Worm (Caenorhabditis elegans) whole organism, L3 larva: ENCODE data around the gene ubc-8.
"Not testable (repeated sequence)": the region's sequence is repeated elsewhere in the genome, so short reads cannot be mapped to it uniquely, and the experiment has no call there.

Experiments
- R02D3.7 ChIP-seq: fragments of 150-350 bp; optimal IDR thresholded peaks from 2 replicates; lab custom pipeline; 2014; ENCODE audit warnings: missing biosample characterization, missing genetic modification characterization
- ZK546.5 ChIP-seq: sonication (generic microtip); optimal IDR thresholded peaks from 2 replicates; lab custom pipeline; 2017; ENCODE audit warnings: missing biosample characterization, missing genetic modification characterization
- aly-2 ChIP-seq: fragments of 150-350 bp; optimal IDR thresholded peaks from 2 replicates; lab custom pipeline; 2014; ENCODE audit warnings: missing biosample characterization, missing genetic modification characterization
- ama-1 ChIP-seq: fragments of 150-350 bp; optimal IDR thresholded peaks from 2 replicates; lab custom pipeline; 2018
- ceh-16 ChIP-seq: sonication (generic microtip); optimal IDR thresholded peaks from 2 replicates; lab custom pipeline; 2017; ENCODE audit warnings: missing biosample characterization, missing genetic modification characterization
- ceh-28 ChIP-seq: fragments of 150-350 bp; optimal IDR thresholded peaks from 2 replicates; lab custom pipeline; 2014; ENCODE audit warnings: missing biosample characterization, missing genetic modification reagents, missing genetic modification characterization
- ceh-82 ChIP-seq: fragments of 150-350 bp; optimal IDR thresholded peaks from 2 replicates; lab custom pipeline; 2014; ENCODE audit warnings: missing biosample characterization, missing genetic modification characterization
- ceh-9 ChIP-seq: sonication (generic microtip); optimal IDR thresholded peaks from 2 replicates; lab custom pipeline; 2018; ENCODE audit warnings: missing biosample characterization, missing genetic modification characterization
- daf-12 ChIP-seq: fragments of 150-350 bp; optimal IDR thresholded peaks from 2 replicates; lab custom pipeline; 2014; ENCODE audit warnings: missing biosample characterization, missing genetic modification reagents, missing genetic modification characterization
- egl-27 ChIP-seq: sonication (generic microtip); optimal IDR thresholded peaks from 4 replicates; lab custom pipeline; 2017; ENCODE audit warnings: missing biosample characterization, missing genetic modification reagents, missing genetic modification characterization
- egl-5 ChIP-seq: fragments of 150-350 bp; optimal IDR thresholded peaks from 2 replicates; lab custom pipeline; 2017; ENCODE audit warnings: missing biosample characterization, missing genetic modification reagents, missing genetic modification characterization, inconsistent platforms
- elt-1 ChIP-seq: fragments of 150-350 bp; optimal IDR thresholded peaks from 2 replicates; lab custom pipeline; 2014; ENCODE audit warnings: missing biosample characterization, missing genetic modification characterization
- elt-2 ChIP-seq: sonication (generic microtip); optimal IDR thresholded peaks from 2 replicates; lab custom pipeline; 2016; ENCODE audit warnings: missing genetic modification reagents, mild to moderate bottlenecking, missing genetic modification characterization, missing compliant biosample characterization
- elt-3 ChIP-seq, 3 experiments: fragments of 150-350 bp in 1 of 3; sonication (generic microtip) in 2 of 3; optimal IDR thresholded peaks; 2 replicates in 2 of 3; 4 replicates in 1 of 3; lab custom pipeline; 2014 to 2017; ENCODE audit warnings: missing biosample characterization in 3 of 3, missing genetic modification characterization in 3 of 3
- eor-1 ChIP-seq, 2 experiments: fragments of 150-350 bp; optimal IDR thresholded peaks; 2 replicates each; lab custom pipeline; 2014 to 2018; ENCODE audit warnings: missing biosample characterization in 2 of 2, missing genetic modification characterization in 2 of 2
- fkh-10 ChIP-seq: sonication (generic microtip); optimal IDR thresholded peaks from 2 replicates; lab custom pipeline; 2017; ENCODE audit warnings: missing biosample characterization, missing genetic modification reagents, missing genetic modification characterization
- fkh-2 ChIP-seq: fragments of 150-350 bp; optimal IDR thresholded peaks from 2 replicates; lab custom pipeline; 2014; ENCODE audit warnings: missing biosample characterization, missing genetic modification reagents, missing genetic modification characterization
- fos-1 ChIP-seq: fragments of 150-350 bp; optimal IDR thresholded peaks from 2 replicates; lab custom pipeline; 2014; ENCODE audit warnings: missing biosample characterization, missing genetic modification characterization
- lin-15B ChIP-seq: fragments of 150-350 bp; optimal IDR thresholded peaks from 2 replicates; lab custom pipeline; 2014; ENCODE audit warnings: missing biosample characterization, missing genetic modification characterization
- lin-39 ChIP-seq: fragments of 150-350 bp; optimal IDR thresholded peaks from 2 replicates; lab custom pipeline; 2018; ENCODE audit warnings: missing biosample characterization, missing genetic modification reagents, missing genetic modification characterization
- mml-1 ChIP-seq: fragments of 150-350 bp; sonication (generic microtip); optimal IDR thresholded peaks from 3 replicates; lab custom pipeline; 2014; ENCODE audit warnings: missing biosample characterization, missing genetic modification characterization
- nfya-1 ChIP-seq: sonication (generic microtip); optimal IDR thresholded peaks from 2 replicates; lab custom pipeline; 2017; ENCODE audit warnings: missing genetic modification characterization, mild to moderate bottlenecking, missing compliant biosample characterization, antibody characterized with exemption, moderate library complexity; ENCODE audit not compliant: insufficient read depth
- nhr-11 ChIP-seq: fragments of 150-350 bp; optimal IDR thresholded peaks from 2 replicates; lab custom pipeline; 2014; ENCODE audit warnings: missing biosample characterization, missing genetic modification characterization
- nhr-12 ChIP-seq: fragments of 150-350 bp; optimal IDR thresholded peaks from 2 replicates; lab custom pipeline; 2014; ENCODE audit warnings: missing biosample characterization, missing genetic modification characterization
- nhr-23 ChIP-seq: fragments of 150-350 bp; optimal IDR thresholded peaks from 2 replicates; lab custom pipeline; 2014; ENCODE audit warnings: missing biosample characterization, missing genetic modification reagents, missing genetic modification characterization
- nhr-28 ChIP-seq: fragments of 150-350 bp; optimal IDR thresholded peaks from 2 replicates; lab custom pipeline; 2014; ENCODE audit warnings: missing biosample characterization, missing genetic modification characterization
- nhr-67 ChIP-seq: fragments of 150-350 bp; optimal IDR thresholded peaks from 2 replicates; lab custom pipeline; 2014; ENCODE audit warnings: missing biosample characterization, missing genetic modification characterization
- nhr-76 ChIP-seq: fragments of 150-350 bp; sonication (generic microtip); optimal IDR thresholded peaks from 5 replicates; lab custom pipeline; 2014; ENCODE audit warnings: missing biosample characterization, missing genetic modification characterization
- pha-4 ChIP-seq: fragments of 150-350 bp; optimal IDR thresholded peaks from 2 replicates; lab custom pipeline; 2014; ENCODE audit warnings: missing biosample characterization, missing genetic modification reagents, missing genetic modification characterization
- pqm-1 ChIP-seq: fragments of 150-350 bp; optimal IDR thresholded peaks from 2 replicates; lab custom pipeline; 2017; ENCODE audit warnings: missing biosample characterization, missing genetic modification characterization, inconsistent platforms
- skn-1 ChIP-seq: fragments of 150-350 bp; optimal IDR thresholded peaks from 2 replicates; lab custom pipeline; 2014; ENCODE audit warnings: missing biosample characterization, missing genetic modification characterization
- snpc-4 ChIP-seq: fragments of 150-350 bp; optimal IDR thresholded peaks from 2 replicates; lab custom pipeline; 2014; ENCODE audit warnings: missing biosample characterization, missing genetic modification characterization
- unc-39 ChIP-seq: sonication (generic microtip); optimal IDR thresholded peaks from 4 replicates; lab custom pipeline; 2017; ENCODE audit warnings: missing biosample characterization, missing genetic modification characterization
- unc-62 ChIP-seq: fragments of 150-350 bp; sonication (generic microtip); optimal IDR thresholded peaks from 4 replicates; lab custom pipeline; 2014; ENCODE audit warnings: missing biosample characterization, missing genetic modification reagents, missing genetic modification characterization
- zag-1 ChIP-seq: fragments of 150-350 bp; optimal IDR thresholded peaks from 2 replicates; lab custom pipeline; 2014; ENCODE audit warnings: missing biosample characterization, missing genetic modification characterization
- ztf-11 ChIP-seq: fragments of 150-350 bp; optimal IDR thresholded peaks from 2 replicates; lab custom pipeline; 2014; ENCODE audit warnings: missing biosample characterization, missing genetic modification characterization
- ztf-4 ChIP-seq: fragments of 150-350 bp; optimal IDR thresholded peaks from 2 replicates; lab custom pipeline; 2014; ENCODE audit warnings: missing biosample characterization, missing genetic modification characterization

The ubc-8 gene

DNA sequence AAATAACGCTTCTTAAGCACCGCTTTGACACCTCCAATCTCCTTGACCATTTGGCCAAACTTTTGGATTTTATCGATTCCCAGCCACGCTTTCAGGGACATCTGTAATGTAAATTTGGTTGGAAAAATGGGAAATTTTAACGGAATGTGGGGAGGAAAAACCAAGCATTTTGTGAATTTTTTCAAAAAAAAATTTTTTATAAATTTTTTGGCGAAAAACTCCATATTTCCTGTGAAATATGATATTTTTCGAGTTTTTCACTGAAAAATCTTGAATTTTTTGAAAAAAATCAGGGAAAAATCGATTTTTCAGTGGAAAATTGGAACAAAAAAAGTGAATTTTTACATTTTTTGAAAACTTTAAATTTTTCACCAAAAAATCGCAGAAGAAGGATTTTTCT lies 12.7 kb upstream of the ubc-8 start, which contains the start of gene ndua-12:
ndua-12 (minus strand) TSS at position 101 of the 400 bp plus-strand sequence.
- not testable (repeated sequence) for TF ChIP-seq eor-1 (tag; optimal IDR thresholded peaks at IDR 0.05; lab: Kevin White, UChicago); ceh-28; lin-39 (tag; lab: Kevin White, UChicago)

ce11 chrIV:2716474-2716873 lies 9.4 kb upstream of the ubc-8 start, which contains the start of gene Y94H6A.7:
Gene Y94H6A.7, minus strand, starts transcription at chrIV:2716574.
- TF ChIP-seq elt-2, nhr-67, fos-1 (tag; lab: Kevin White, UChicago): not testable (repeated sequence)

DNA sequence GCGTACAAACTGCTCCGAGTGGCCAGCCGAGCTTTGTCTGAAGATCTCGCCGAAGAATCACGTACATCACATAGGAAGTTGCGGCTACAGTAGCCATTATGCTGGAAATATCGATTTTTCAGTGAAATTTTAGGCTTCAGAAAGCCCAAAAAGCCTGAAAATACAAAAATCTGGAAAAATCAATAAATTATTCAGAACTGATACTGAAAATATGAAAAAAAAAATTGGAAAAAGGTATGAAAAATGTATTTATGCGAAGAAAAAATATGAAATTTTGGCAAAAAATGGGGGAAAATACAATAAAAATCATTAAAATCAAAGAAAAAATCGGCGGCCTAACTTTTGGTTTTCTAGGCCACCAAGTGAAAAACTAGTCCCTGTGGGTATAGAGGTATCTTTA lies 5.9 kb upstream of the ubc-8 start, which contains the start of gene Y94H6A.12:
Y94H6A.12 (minus strand) TSS at position 101 of the 400 bp plus-strand sequence.
- TF ChIP-seq egl-5 (tag; lab: Kevin White, UChicago) (no peak), unc-62 (no peak), ztf-4 (tag; lab: Kevin White, UChicago) (no peak), nhr-28 (no peak), ceh-28 (no peak), elt-3 (tag; optimal IDR thresholded peaks at IDR 0.05; lab: Kevin White, UChicago) (no peak), nhr-11 (tag; lab: Kevin White, UChicago) (no peak), elt-1 (tag; lab: Kevin White, UChicago) (no peak), snpc-4 (tag; lab: Kevin White, UChicago) (no peak), eor-1 (tag; optimal IDR thresholded peaks at IDR 0.05; lab: Kevin White, UChicago) (no peak), nhr-76 (tag; lab: Kevin White, UChicago) (no peak), fos-1 (tag; lab: Kevin White, UChicago) (no peak), mml-1 (tag; lab: Kevin White, UChicago) (no peak), fkh-2 (tag; lab: Kevin White, UChicago) (no peak), lin-39 (tag; lab: Kevin White, UChicago) (no peak), zag-1 (tag; lab: Kevin White, UChicago) (no peak), ama-1 (lab: Kevin White, UChicago) (no peak), egl-27 (tag; lab: Kevin White, UChicago) (no peak), nhr-23 (tag; lab: Kevin White, UChicago) (no peak)

ce11 chrIV:2711122-2711669 lies 4.2 kb upstream of the ubc-8 start:
- TF ChIP-seq ceh-16 (tag; lab: Kevin White, UChicago) (no peak), elt-2 (tag; lab: Kevin White, UChicago) (peak; percentile 60), pha-4 (tag; lab: Kevin White, UChicago) (peak; percentile 31), lin-15B (tag; lab: Kevin White, UChicago) (peak; percentile 18), nfya-1 (tag; lab: Kevin White, UChicago) (peak; percentile 0), skn-1 (tag; lab: Kevin White, UChicago) (peak; percentile 34), pqm-1 (tag; lab: Kevin White, UChicago) (peak; percentile 60), ama-1 (lab: Kevin White, UChicago) (no peak)
- TF ChIP-seq, all 47 proteins: peak for 6

DNA sequence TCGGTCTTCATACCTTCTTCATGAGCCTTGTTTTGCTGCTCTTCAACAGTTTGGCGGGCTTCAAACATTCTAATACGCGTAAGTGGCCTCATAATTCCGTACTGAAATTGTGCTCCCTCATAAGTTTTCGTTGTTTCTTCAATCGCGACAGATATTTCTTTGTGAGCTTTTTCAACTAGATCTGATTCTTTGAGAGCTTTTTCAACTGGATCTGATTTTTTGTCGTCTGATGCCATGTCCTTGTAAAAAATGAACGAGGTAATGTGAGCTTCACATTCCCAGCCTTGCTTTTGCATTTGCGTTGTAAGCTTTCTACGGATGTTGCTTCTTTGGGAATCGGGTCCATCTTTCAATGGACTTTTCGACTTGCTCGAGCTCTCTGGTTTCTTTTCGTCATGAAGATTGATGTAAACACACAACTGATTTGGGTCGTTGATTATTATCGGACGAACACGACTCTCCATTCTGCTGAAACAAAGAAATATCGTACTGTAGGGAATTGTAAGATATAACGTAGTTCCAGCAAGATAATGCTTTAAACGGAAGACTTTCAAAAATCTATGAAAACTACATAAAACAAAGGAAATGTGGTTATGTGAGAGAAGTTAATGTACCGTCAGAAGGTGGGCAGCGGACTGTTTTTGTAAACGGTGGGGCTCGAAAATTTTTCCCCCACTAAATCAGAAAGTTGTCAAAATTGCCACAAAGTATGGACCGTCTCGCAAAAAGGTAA lies 3.3 kb upstream of the ubc-8 start, which contains the start of gene Y94H6A.10:
Y94H6A.10 (minus strand) TSS at position 464 of the 733 bp plus-strand sequence.
- TF ChIP-seq ceh-82 = no peak
- peak; percentile 79 for TF ChIP-seq ama-1 (lab: Kevin White, UChicago)
- TF ChIP-seq ztf-4 (tag; lab: Kevin White, UChicago) = no peak
- TF ChIP-seq, all 47 proteins: peak for 1

DNA sequence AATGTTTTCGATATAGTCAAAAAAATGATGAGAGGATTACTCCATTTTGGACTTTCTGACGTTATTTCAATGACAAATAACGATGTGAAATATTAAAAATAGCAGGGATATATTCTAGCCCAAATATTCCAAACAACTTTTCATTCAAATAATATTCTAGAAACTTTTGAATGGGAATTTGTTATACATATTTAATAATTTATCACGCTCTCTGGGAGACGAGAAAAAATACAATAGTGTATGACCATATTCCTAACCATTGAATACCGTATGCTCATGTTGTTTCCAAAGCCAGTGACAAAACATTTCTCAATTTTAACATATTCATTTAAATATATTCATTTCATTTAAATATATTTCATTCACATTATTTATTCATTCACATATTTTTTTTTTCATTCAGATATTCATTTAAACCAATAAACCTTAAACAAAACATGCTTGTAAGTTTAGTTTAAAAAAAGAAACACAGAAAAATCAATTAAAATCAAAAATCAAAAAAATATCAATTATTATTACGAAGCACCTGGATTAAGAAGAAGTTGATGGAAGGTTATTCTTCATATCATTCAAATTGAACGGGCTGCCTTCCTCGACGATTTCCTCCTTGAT lies 2.7 kb upstream of the ubc-8 start:
- TF ChIP-seq unc-39 (tag; lab: Kevin White, UChicago) = no peak
- TF ChIP-seq nhr-76 (tag; lab: Kevin White, UChicago) = no peak
- no peak for TF ChIP-seq nhr-11 (tag; lab: Kevin White, UChicago)
- TF ChIP-seq nhr-12 (tag; lab: Kevin White, UChicago) = no peak
- no peak for TF ChIP-seq R02D3.7 (tag; lab: Kevin White, UChicago)
- no peak for TF ChIP-seq ceh-16 (tag; lab: Kevin White, UChicago)
- no peak for TF ChIP-seq unc-62
- no peak for TF ChIP-seq daf-12
- TF ChIP-seq fkh-2 (tag; lab: Kevin White, UChicago) = no peak
- peak; percentile 55 for TF ChIP-seq elt-2 (tag; lab: Kevin White, UChicago)
- no peak for TF ChIP-seq ztf-11 (tag; lab: Kevin White, UChicago)
- peak; percentile 52 for TF ChIP-seq fos-1 (tag; lab: Kevin White, UChicago)
- TF ChIP-seq aly-2 = no peak
- TF ChIP-seq zag-1 (tag; lab: Kevin White, UChicago) = no peak
- no peak for TF ChIP-seq ztf-4 (tag; lab: Kevin White, UChicago)
- TF ChIP-seq pqm-1 (tag; lab: Kevin White, UChicago) = no peak
- no peak for TF ChIP-seq fkh-10 (GFP tag; lab: Kevin White, UChicago)
- TF ChIP-seq pha-4 (tag; lab: Kevin White, UChicago) = peak; percentile 39
- TF ChIP-seq ZK546.5 = no peak
- no peak for TF ChIP-seq egl-5 (tag; lab: Kevin White, UChicago)
- no peak for TF ChIP-seq ceh-9
